Fruit fly (Drosophila melanogaster) whole organism, pupa: ENCODE results near the gene CG3739.

Experiments used
- CG14655 ChIP-seq: fragments of 200-800 bp; sonication (Bioruptor generic); optimal IDR thresholded peaks from 3 replicates; lab custom pipeline; 2017; ENCODE audit warnings: mild to moderate bottlenecking, missing biosample characterization, missing genetic modification reagents, missing genetic modification characterization
- CG15710 ChIP-seq: fragments of 200-800 bp; sonication (Bioruptor generic); optimal IDR thresholded peaks from 2 replicates; lab custom pipeline; 2018; ENCODE audit warnings: missing biosample characterization, mild to moderate bottlenecking, missing genetic modification characterization, moderate library complexity
- CG32121 ChIP-seq: fragments of 200-800 bp; sonication (Bioruptor generic); IDR thresholded peaks from 2 replicates; pipeline ENCODE4 v1.3.6; 2022; ENCODE audit warnings: missing biosample characterization, missing genetic modification characterization
- CG9948 ChIP-seq: fragments of 200-800 bp; sonication (Bioruptor generic); optimal IDR thresholded peaks from 2 replicates; lab custom pipeline; 2018; ENCODE audit warnings: missing biosample characterization, mild to moderate bottlenecking, missing genetic modification characterization, moderate library complexity
- EcR ChIP-seq: fragments of 200-800 bp; sonication (Bioruptor generic); optimal IDR thresholded peaks from 3 replicates; lab custom pipeline; 2019; ENCODE audit warnings: missing biosample characterization, missing genetic modification characterization, mild to moderate bottlenecking, moderate library complexity, missing genetic modification reagents
- Ets98B ChIP-seq: fragments of 200-800 bp; sonication (Bioruptor generic); IDR thresholded peaks from 2 replicates; pipeline ENCODE4 v1.3.6; 2022; ENCODE audit warnings: missing biosample characterization, missing genetic modification characterization
- Pif1A ChIP-seq: fragments of 200-800 bp; sonication (Bioruptor generic); optimal IDR thresholded peaks from 3 replicates; lab custom pipeline; 2016; ENCODE audit warnings: missing biosample characterization, missing genetic modification characterization
- Pif1B ChIP-seq: fragments of 200-800 bp; sonication (Bioruptor generic); optimal IDR thresholded peaks from 3 replicates; lab custom pipeline; 2016; ENCODE audit warnings: missing biosample characterization, missing genetic modification characterization
- gl ChIP-seq: fragments of 200-800 bp; sonication (Bioruptor generic); optimal IDR thresholded peaks from 2 replicates; lab custom pipeline; 2018; ENCODE audit warnings: missing biosample characterization, mild to moderate bottlenecking, missing genetic modification characterization
- rn ChIP-seq: fragments of 200-800 bp; sonication (Bioruptor generic); IDR thresholded peaks from 2 replicates; pipeline ENCODE4 v1.3.6; 2022; ENCODE audit warnings: missing biosample characterization, missing genetic modification characterization

DNA sequence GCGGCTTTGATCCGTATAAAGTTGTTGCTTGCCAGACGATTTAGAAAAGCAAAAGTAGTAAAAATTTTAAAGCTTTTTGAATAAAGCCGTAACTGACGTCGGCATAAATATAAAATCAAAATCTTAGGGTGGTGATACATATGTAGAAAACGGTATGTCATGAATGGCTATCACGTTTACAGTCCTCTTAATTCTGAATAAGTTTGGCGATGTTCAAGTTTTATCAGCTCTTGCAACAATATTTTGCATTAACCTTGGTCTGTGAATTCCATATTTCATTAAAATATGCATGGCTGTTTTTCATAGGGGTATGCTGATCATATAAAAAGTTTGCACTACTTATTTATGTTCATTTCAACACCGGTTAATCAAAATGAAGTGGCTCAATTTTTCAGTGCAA lies 15.4 kb downstream of the CG3739 start, which contains the start of gene CG11626:
- no peak for TF ChIP-seq EcR
- no peak for TF ChIP-seq CG15710 (tag; lab: Kevin White, UChicago)
- TF ChIP-seq gl: no peak
- TF ChIP-seq rn: no peak
- no peak for TF ChIP-seq Pif1A
- TF ChIP-seq CG9948: no peak
- no peak for TF ChIP-seq Ets98B (GFP tag; lab: Robert Waterston, UW)
- no peak for TF ChIP-seq Pif1B (GFP tag; lab: Kevin White, UChicago)
- no peak for TF ChIP-seq CG32121 (GFP tag; lab: Robert Waterston, UW)
- TF ChIP-seq CG14655 (GFP tag; lab: Kevin White, UChicago): no peak
